Fruit fly (Drosophila melanogaster) S2 (cell line): ENCODE results near the gene Rfx.
A peak's percentile ranks its signal among the peaks of the same experiment; 100 is the strongest.

Experiments used
- CG8478 ChIP-seq: fragments of >200 bp; optimal IDR thresholded peaks from 2 replicates; lab custom pipeline; 2018
- CTCF ChIP-seq, 2 experiments: fragments of >200 bp; optimal IDR thresholded peaks; 2 replicates each; lab custom pipeline; 2018

- TF ChIP-seq CG8478 (lab: Kevin White, UChicago), result no peak
- TF ChIP-seq CTCF (optimal IDR thresholded peaks at IDR 0.05; lab: Kevin White, UChicago), result peak in 1 of 2 experiments; percentile 27
These were observed 9.6 kb downstream of the Rfx start for dm6 chr3R:10368251-10368650.
